Worm (Caenorhabditis elegans) whole organism, L2 larva: ENCODE measurements around the gene F08F8.9.
A peak's percentile ranks its signal among the peaks of the same experiment; 100 is the strongest.

Source experiments
- ZK546.5 ChIP-seq: sonication (generic microtip); optimal IDR thresholded peaks from 2 replicates; lab custom pipeline; 2017; ENCODE audit warnings: missing biosample characterization, missing genetic modification characterization
- ama-1 ChIP-seq: fragments of 150-350 bp; optimal IDR thresholded peaks from 2 replicates; lab custom pipeline; 2018; ENCODE audit warnings: inconsistent platforms
- ceh-82 ChIP-seq: fragments of 150-350 bp; optimal IDR thresholded peaks from 2 replicates; lab custom pipeline; 2014; ENCODE audit warnings: missing biosample characterization, missing genetic modification characterization
- dmd-4 ChIP-seq: sonication (generic microtip); optimal IDR thresholded peaks from 2 replicates; lab custom pipeline; 2017; ENCODE audit warnings: missing biosample characterization, missing genetic modification characterization
- egl-27 ChIP-seq: sonication (generic microtip); optimal IDR thresholded peaks from 3 replicates; lab custom pipeline; 2017; ENCODE audit warnings: missing biosample characterization, missing genetic modification reagents, missing genetic modification characterization
- lin-13 ChIP-seq: fragments of 150-350 bp; optimal IDR thresholded peaks from 2 replicates; lab custom pipeline; 2014; ENCODE audit warnings: missing biosample characterization, missing genetic modification reagents, missing genetic modification characterization
- nhr-12 ChIP-seq: fragments of 150-350 bp; optimal IDR thresholded peaks from 2 replicates; lab custom pipeline; 2014; ENCODE audit warnings: missing biosample characterization, missing genetic modification characterization
- nhr-237 ChIP-seq: fragments of 150-350 bp; optimal IDR thresholded peaks from 2 replicates; lab custom pipeline; 2014; ENCODE audit warnings: missing biosample characterization, missing genetic modification characterization
- nhr-77 ChIP-seq: fragments of 150-350 bp; optimal IDR thresholded peaks from 2 replicates; lab custom pipeline; 2014; ENCODE audit warnings: missing biosample characterization, missing genetic modification characterization
- zag-1 ChIP-seq: fragments of 150-350 bp; optimal IDR thresholded peaks from 2 replicates; lab custom pipeline; 2014; ENCODE audit warnings: missing biosample characterization, missing genetic modification characterization
- ztf-1 ChIP-seq: fragments of 200-800 bp; sonication (Bioruptor generic); conservative IDR thresholded peaks from 2 replicates; pipeline ENCODE4 v1.3.6; 2022; ENCODE audit warnings: missing genetic modification characterization, missing compliant biosample characterization

DNA sequence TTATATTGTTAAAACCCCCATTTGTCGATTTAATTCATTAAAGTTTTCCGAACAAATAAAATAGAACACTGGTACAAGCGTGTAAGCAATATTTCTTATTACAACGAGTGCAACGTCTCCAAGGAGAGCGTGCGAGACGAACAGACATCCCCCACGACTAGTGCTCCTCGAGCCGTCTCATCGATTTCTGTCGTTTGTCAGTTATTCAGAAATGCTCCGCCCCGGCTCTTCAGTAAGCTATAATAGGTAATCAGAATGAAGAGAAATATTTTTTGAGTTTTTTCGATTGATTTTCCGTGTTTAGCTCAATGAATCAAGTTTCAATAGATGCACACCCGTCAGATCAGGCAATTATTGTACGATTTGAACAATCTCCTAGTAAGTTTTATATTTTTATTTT, 15.1 kb downstream of the F08F8.9 start, which contains the start of gene kap-1:
- TF ChIP-seq zag-1 (tag; lab: Kevin White, UChicago) (no peak), nhr-12 (tag; lab: Kevin White, UChicago) (no peak), dmd-4 (tag; lab: Kevin White, UChicago) (no peak), ama-1 (peak; percentile 1), ceh-82 (tag; lab: Kevin White, UChicago) (no peak), ZK546.5 (no peak), lin-13 (GFP tag; lab: Kevin White, UChicago) (no peak), egl-27 (tag; lab: Kevin White, UChicago) (peak; percentile 6), nhr-77 (no peak), nhr-237 (no peak), ztf-1 (no peak)
